Worm (Caenorhabditis elegans) whole organism, L2 larva: ENCODE measurements around the gene srw-82.
A peak's percentile ranks its signal among the peaks of the same experiment; 100 is the strongest.

Source experiments
- C34F6.9 ChIP-seq: fragments of 150-350 bp; optimal IDR thresholded peaks from 2 replicates; lab custom pipeline; 2014; ENCODE audit warnings: missing biosample characterization, missing genetic modification characterization
- F13H6.1 ChIP-seq: sonication (generic microtip); optimal IDR thresholded peaks from 2 replicates; lab custom pipeline; 2016; ENCODE audit warnings: missing genetic modification characterization, missing compliant biosample characterization
- Y55F3AM.14 ChIP-seq: fragments of 200-800 bp; sonication (Bioruptor generic); optimal IDR thresholded peaks from 2 replicates; lab custom pipeline; 2018; ENCODE audit warnings: mild to moderate bottlenecking, missing genetic modification characterization, missing compliant biosample characterization
- ZK546.5 ChIP-seq: sonication (generic microtip); optimal IDR thresholded peaks from 2 replicates; lab custom pipeline; 2017; ENCODE audit warnings: missing biosample characterization, missing genetic modification characterization
- aly-2 ChIP-seq: fragments of 150-350 bp; optimal IDR thresholded peaks from 2 replicates; lab custom pipeline; 2014; ENCODE audit warnings: missing biosample characterization, missing genetic modification characterization
- ama-1 ChIP-seq: fragments of 150-350 bp; optimal IDR thresholded peaks from 2 replicates; lab custom pipeline; 2018; ENCODE audit warnings: inconsistent platforms
- ceh-16 ChIP-seq: fragments of 150-350 bp; optimal IDR thresholded peaks from 2 replicates; lab custom pipeline; 2014; ENCODE audit warnings: missing biosample characterization, missing genetic modification characterization
- egl-27 ChIP-seq: sonication (generic microtip); optimal IDR thresholded peaks from 3 replicates; lab custom pipeline; 2017; ENCODE audit warnings: missing biosample characterization, missing genetic modification reagents, missing genetic modification characterization
- elt-1 ChIP-seq: fragments of 150-350 bp; optimal IDR thresholded peaks from 2 replicates; lab custom pipeline; 2014; ENCODE audit warnings: missing biosample characterization, missing genetic modification characterization
- fos-1 ChIP-seq: fragments of 150-350 bp; optimal IDR thresholded peaks from 2 replicates; lab custom pipeline; 2014; ENCODE audit warnings: missing biosample characterization, missing genetic modification characterization
- gmeb-1 ChIP-seq: fragments of 150-350 bp; optimal IDR thresholded peaks from 2 replicates; lab custom pipeline; 2014; ENCODE audit warnings: missing biosample characterization, missing genetic modification characterization
- lin-13 ChIP-seq: fragments of 150-350 bp; optimal IDR thresholded peaks from 2 replicates; lab custom pipeline; 2014; ENCODE audit warnings: missing biosample characterization, missing genetic modification reagents, missing genetic modification characterization
- mab-5 ChIP-seq: fragments of 150-350 bp; optimal IDR thresholded peaks from 2 replicates; lab custom pipeline; 2014; ENCODE audit warnings: missing biosample characterization, missing genetic modification characterization
- mdl-1 ChIP-seq, 2 experiments: fragments of 150-350 bp in 1 of 2; sonication (generic microtip) in 1 of 2; optimal IDR thresholded peaks; 2 replicates each; lab custom pipeline; 2017; ENCODE audit warnings: missing biosample characterization in 2 of 2, missing genetic modification characterization in 2 of 2
- nhr-10 ChIP-seq: sonication (generic microtip); optimal IDR thresholded peaks from 2 replicates; lab custom pipeline; 2017; ENCODE audit warnings: missing biosample characterization, missing genetic modification characterization
- nhr-11 ChIP-seq: fragments of 150-350 bp; optimal IDR thresholded peaks from 2 replicates; lab custom pipeline; 2014; ENCODE audit warnings: missing biosample characterization, missing genetic modification characterization
- nhr-23 ChIP-seq: fragments of 150-350 bp; optimal IDR thresholded peaks from 2 replicates; lab custom pipeline; 2014; ENCODE audit warnings: missing biosample characterization, missing genetic modification reagents, missing genetic modification characterization
- peb-1 ChIP-seq: fragments of 150-350 bp; optimal IDR thresholded peaks from 2 replicates; lab custom pipeline; 2014; ENCODE audit warnings: missing biosample characterization, missing genetic modification characterization
- sem-4 ChIP-seq: fragments of 150-350 bp; optimal IDR thresholded peaks from 2 replicates; lab custom pipeline; 2014; ENCODE audit warnings: missing biosample characterization, missing genetic modification reagents, missing genetic modification characterization
- zag-1 ChIP-seq: fragments of 150-350 bp; optimal IDR thresholded peaks from 2 replicates; lab custom pipeline; 2014; ENCODE audit warnings: missing biosample characterization, missing genetic modification characterization
- ztf-1 ChIP-seq: fragments of 200-800 bp; sonication (Bioruptor generic); conservative IDR thresholded peaks from 2 replicates; pipeline ENCODE4 v1.3.6; 2022; ENCODE audit warnings: missing genetic modification characterization, missing compliant biosample characterization
- ztf-11 ChIP-seq: sonication (generic microtip); optimal IDR thresholded peaks from 2 replicates; lab custom pipeline; 2017; ENCODE audit warnings: missing biosample characterization, missing genetic modification characterization
- ztf-4 ChIP-seq: fragments of 150-350 bp; optimal IDR thresholded peaks from 2 replicates; lab custom pipeline; 2014; ENCODE audit warnings: missing biosample characterization, missing genetic modification characterization

The srw-82 gene

DNA sequence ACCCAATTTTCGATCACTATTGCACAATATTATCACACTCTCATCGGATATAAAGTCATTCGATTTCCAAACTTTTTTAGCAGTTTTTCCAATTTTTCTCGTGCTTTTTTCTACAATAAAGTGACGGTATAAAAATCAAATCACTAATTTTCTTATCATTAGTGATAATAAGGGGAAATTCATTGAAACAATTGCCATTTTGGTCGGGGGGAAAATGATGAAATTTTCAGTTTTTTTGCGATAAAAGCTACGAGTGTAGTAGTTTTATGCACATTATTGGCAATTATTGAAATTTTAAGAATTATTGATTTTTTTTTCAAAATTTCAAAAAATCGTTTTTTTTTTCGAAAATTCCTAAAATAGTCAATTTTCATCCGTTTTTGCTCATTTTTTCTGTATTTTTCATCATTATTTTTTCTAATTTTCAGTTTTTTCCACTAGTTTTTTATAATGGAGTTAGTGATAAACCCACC, 30.9 kb downstream of the srw-82 start, which contains the start of gene ZK228.4:
TSS of gene ZK228.4 (plus strand) at position 423 of the 473 bp plus-strand sequence.
- TF ChIP-seq fos-1 (tag; lab: Kevin White, UChicago) (peak; percentile 63), Y55F3AM.14 (GFP tag; lab: Kevin White, UChicago) (no peak), gmeb-1 (tag; lab: Kevin White, UChicago) (peak; percentile 9)

DNA sequence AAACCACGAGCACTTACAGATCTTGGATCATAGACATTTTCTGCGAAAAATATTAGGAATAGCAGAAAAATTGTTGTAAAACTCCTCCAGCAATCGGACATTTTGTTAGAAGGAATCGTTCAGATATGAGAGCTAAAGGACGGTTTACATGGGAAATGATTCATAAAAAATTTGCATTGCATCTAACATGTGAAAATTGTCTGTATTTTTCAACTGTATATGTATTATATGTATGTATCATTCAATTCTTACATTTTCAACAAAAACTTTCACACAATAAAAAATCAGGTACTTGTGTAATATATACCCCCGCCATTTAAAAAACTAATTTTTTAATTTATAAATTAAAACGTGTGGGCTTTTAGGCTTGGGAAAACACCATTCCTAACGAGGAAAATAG, 36.5 kb downstream of the srw-82 start, which contains the start of gene ZK228.13:
TSS of gene ZK228.13 (minus strand) at position 101 of the 400 bp plus-strand sequence.
- no peak for TF ChIP-seq sem-4 (tag; lab: Kevin White, UChicago)
- no peak for TF ChIP-seq mdl-1 (tag; optimal IDR thresholded peaks at IDR 0.05; lab: Kevin White, UChicago)

DNA sequence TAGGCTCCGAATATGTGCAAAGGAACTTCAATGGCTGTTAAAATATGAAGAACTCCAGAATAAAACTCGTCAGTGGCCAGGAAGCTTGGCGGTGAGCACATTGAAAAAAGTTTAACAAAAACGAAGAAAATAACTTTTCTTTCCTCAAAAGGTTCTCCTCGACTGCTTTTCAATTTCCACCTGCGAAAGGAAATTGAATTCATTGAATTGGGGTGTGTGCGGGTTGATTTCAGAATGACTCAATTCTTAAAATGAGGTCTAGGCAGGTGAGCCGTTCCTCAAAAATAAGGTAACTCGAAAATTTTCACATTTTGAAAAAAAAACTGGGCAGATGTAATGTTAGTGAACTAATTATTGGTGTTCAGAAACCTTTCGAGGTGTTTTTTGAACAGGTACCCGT, 41.9 kb downstream of the srw-82 start, which contains the start of gene srh-182:
TSS of gene srh-182 (minus strand) at position 101 of the 400 bp plus-strand sequence.
- no peak for TF ChIP-seq ztf-11 (tag; lab: Kevin White, UChicago)
- no peak for TF ChIP-seq lin-13 (GFP tag; lab: Kevin White, UChicago)
- TF ChIP-seq aly-2 (tag; lab: Kevin White, UChicago), result no peak
- no peak for TF ChIP-seq fos-1 (tag; lab: Kevin White, UChicago)

DNA sequence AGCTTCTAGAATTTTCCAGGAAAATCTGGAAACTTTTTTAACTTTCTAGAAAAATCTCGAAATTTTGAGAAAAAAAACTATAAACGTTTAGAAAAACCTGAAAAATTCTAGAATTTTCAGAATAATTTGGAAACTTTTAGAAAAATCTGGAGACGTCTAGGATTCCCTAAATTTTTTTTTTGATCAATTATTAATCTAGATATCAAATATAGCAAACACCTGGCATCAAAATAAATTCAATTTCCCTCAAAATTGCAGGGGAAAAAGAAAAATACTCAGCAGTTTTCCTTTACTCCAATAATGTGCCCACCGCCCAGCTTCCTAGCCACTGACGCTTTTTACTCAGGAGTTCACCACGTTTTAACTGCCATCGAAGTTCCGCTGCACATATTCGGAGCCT, 42.7 kb downstream of the srw-82 start, which contains the start of gene srh-181:
TSS of gene srh-181 (plus strand) at position 301 of the 400 bp plus-strand sequence.
- TF ChIP-seq mab-5 (tag; lab: Kevin White, UChicago) (no peak), ztf-4 (tag; lab: Kevin White, UChicago) (no peak), C34F6.9 (tag; lab: Kevin White, UChicago) (no peak), egl-27 (tag; lab: Kevin White, UChicago) (no peak), ama-1 (lab: Kevin White, UChicago) (no peak), gmeb-1 (tag; lab: Kevin White, UChicago) (no peak), mdl-1 (tag; optimal IDR thresholded peaks at IDR 0.05; lab: Kevin White, UChicago) (no peak), nhr-23 (no peak), ztf-1 (GFP tag; lab: Robert Waterston, UW) (no peak), nhr-11 (no peak), F13H6.1 (tag; lab: Kevin White, UChicago) (no peak)
- TF ChIP-seq, all 48 proteins: peak for 0

DNA sequence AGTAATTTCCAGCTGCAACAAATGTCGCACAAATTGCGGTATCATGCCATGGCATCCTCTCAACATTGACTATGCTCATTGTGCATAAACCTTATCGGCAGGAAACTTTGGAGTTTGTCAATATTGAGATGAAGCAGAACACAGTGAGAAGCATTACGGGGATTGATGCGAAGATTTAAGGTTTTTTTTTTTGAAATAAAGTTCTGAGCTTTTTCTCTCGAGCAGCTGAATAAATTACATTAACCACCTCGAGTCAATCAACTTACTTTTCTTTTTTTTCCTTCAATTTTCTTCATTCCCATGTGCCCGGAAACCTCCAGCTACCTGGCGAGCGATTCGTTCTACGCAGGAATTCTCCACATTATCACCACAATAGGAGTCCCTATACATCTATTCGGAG, 44.5 kb downstream of the srw-82 start, which contains the start of gene srh-179:
TSS of gene srh-179 (plus strand) at position 301 of the 400 bp plus-strand sequence.
- TF ChIP-seq peb-1 (no peak), elt-1 (tag; lab: Kevin White, UChicago) (no peak), nhr-10 (tag; lab: Kevin White, UChicago) (no peak), zag-1 (tag; lab: Kevin White, UChicago) (no peak), sem-4 (tag; lab: Kevin White, UChicago) (no peak), mdl-1 (tag; optimal IDR thresholded peaks at IDR 0.05; lab: Kevin White, UChicago) (no peak)

DNA sequence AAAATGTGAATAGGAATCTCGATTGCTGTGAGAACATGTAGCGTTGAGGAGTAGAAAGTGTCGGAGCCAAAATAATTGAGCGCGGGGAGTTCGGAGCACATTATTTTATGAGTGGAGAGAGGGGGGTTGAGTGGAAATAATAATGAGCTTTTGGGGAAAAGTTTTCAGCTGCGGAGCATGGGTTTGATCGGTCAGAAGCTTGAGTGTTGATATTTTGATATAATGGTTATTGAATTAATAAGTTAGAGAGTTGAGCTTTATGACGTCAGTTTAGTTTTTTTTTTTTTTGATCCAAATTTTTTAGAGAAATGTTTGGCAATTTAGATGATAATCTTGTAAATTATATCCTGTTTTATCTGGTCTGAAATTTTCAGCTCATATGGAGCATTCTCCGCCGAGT, 48.7 kb downstream of the srw-82 start, which contains the start of gene srh-178:
TSS of gene srh-178 (minus strand) at position 101 of the 400 bp plus-strand sequence.
- TF ChIP-seq ZK546.5 (no peak), ceh-16 (tag; lab: Kevin White, UChicago) (no peak)
- TF ChIP-seq, all 48 proteins: peak for 0
